Fruit fly (Drosophila melanogaster): Measurements from ENCODE around the gene hob.
A peak's percentile ranks its signal among the peaks of the same experiment; 100 is the strongest.

dm6 chr3L:3242121-3243083, 23.7 kb upstream of the hob start:
- TF ChIP-seq CG4496 (GFP tag; IDR thresholded peaks at IDR 0.05) (no peak), Pif1B (GFP tag; optimal IDR thresholded peaks at IDR 0.05) (peak; percentile 9), fd96Ca (GFP tag; IDR thresholded peaks at IDR 0.05) (0 out of 3 replicates have a peak, but pooled peaks have one; percentile 25), CG34367 (tag; optimal IDR thresholded peaks at IDR 0.05) (peak; percentile 8), EcR (GFP tag; optimal IDR thresholded peaks at IDR 0.05) (peak; percentile 94), Ets98B (GFP tag; IDR thresholded peaks at IDR 0.05) (no peak), Pif1A (GFP tag; optimal IDR thresholded peaks at IDR 0.05) (peak; percentile 10)

Measured in whole organism, pupa.